Worm (Caenorhabditis elegans) whole organism, young adult: Measurements from ENCODE around the gene fbxa-19.
"Not testable (repeated sequence)": the region's sequence is repeated elsewhere in the genome, so short reads cannot be mapped to it uniquely, and the experiment has no call there.

ENCODE experiments used
- B0336.3 ChIP-seq: fragments of 200-800 bp; sonication (Bioruptor generic); IDR thresholded peaks from 2 replicates; pipeline ENCODE4 v1.3.6; 2022; ENCODE audit warnings: missing genetic modification characterization, missing compliant biosample characterization
- C17E4.6 ChIP-seq: fragments of 200-800 bp; sonication (Bioruptor generic); IDR thresholded peaks from 2 replicates; pipeline ENCODE4 v1.3.6; 2022; ENCODE audit warnings: missing genetic modification reagents, missing genetic modification characterization, missing compliant biosample characterization
- D2030.7 ChIP-seq: fragments of 200-800 bp; sonication (Bioruptor generic); IDR thresholded peaks from 2 replicates; pipeline ENCODE4 v1.3.6; 2022; ENCODE audit warnings: missing genetic modification reagents, missing genetic modification characterization, missing compliant biosample characterization
- F23B12.7 ChIP-seq: sonication (generic microtip); optimal IDR thresholded peaks from 2 replicates; lab custom pipeline; 2017; ENCODE audit warnings: missing genetic modification characterization, mild to moderate bottlenecking, missing compliant biosample characterization, antibody characterized with exemption, moderate library complexity; ENCODE audit not compliant: insufficient read depth
- F33H1.4 ChIP-seq: fragments of 200-800 bp; sonication (Bioruptor generic); IDR thresholded peaks from 2 replicates; pipeline ENCODE4 v1.3.6; 2022; ENCODE audit warnings: missing genetic modification reagents, missing genetic modification characterization, missing compliant biosample characterization
- F37B4.10 ChIP-seq: fragments of 200-800 bp; sonication (Bioruptor generic); IDR thresholded peaks from 2 replicates; pipeline ENCODE4 v1.3.6; 2022; ENCODE audit warnings: missing genetic modification characterization, missing compliant biosample characterization
- F49E8.2 ChIP-seq: sonication (generic microtip); optimal IDR thresholded peaks from 3 replicates; lab custom pipeline; 2017; ENCODE audit warnings: missing genetic modification characterization, mild to moderate bottlenecking, missing compliant biosample characterization, antibody characterized with exemption, moderate library complexity; ENCODE audit not compliant: insufficient read depth
- F52B5.7 ChIP-seq: sonication (generic microtip); optimal IDR thresholded peaks from 2 replicates; lab custom pipeline; 2016; ENCODE audit warnings: mild to moderate bottlenecking, missing genetic modification characterization, missing compliant biosample characterization
- K12H6.12 ChIP-seq: fragments of 200-800 bp; sonication (Bioruptor generic); optimal IDR thresholded peaks from 2 replicates; lab custom pipeline; 2018; ENCODE audit warnings: mild to moderate bottlenecking, missing genetic modification characterization, missing compliant biosample characterization
- ZK185.1 ChIP-seq: sonication (generic microtip); optimal IDR thresholded peaks from 2 replicates; lab custom pipeline; 2016; ENCODE audit warnings: mild to moderate bottlenecking, missing genetic modification characterization, missing compliant biosample characterization; ENCODE audit not compliant: poor library complexity, severe bottlenecking
- atf-7 ChIP-seq: sonication (generic microtip); optimal IDR thresholded peaks from 2 replicates; lab custom pipeline; 2017; ENCODE audit warnings: mild to moderate bottlenecking, missing genetic modification characterization, missing compliant biosample characterization
- bed-2 ChIP-seq: fragments of 200-800 bp; sonication (Bioruptor generic); IDR thresholded peaks from 2 replicates; pipeline ENCODE4 v1.3.6; 2022; ENCODE audit warnings: missing genetic modification reagents, missing genetic modification characterization, missing compliant biosample characterization
- cebp-1 ChIP-seq, 2 experiments: fragments of 200-800 bp in 1 of 2; sonication (Bioruptor generic) in 1 of 2; sonication (generic microtip) in 1 of 2; IDR thresholded peaks in 1 of 2; optimal IDR thresholded peaks in 1 of 2; 2 replicates each; pipeline versions ENCODE4 v1.3.6 to Lab custom; 2017 to 2022; ENCODE audit warnings: missing compliant biosample characterization in 2 of 2, missing genetic modification characterization in 2 of 2, mild to moderate bottlenecking in 1 of 2, missing genetic modification reagents in 1 of 2, moderate library complexity in 1 of 2
- ceh-27 ChIP-seq: fragments of 200-800 bp; sonication (Bioruptor generic); optimal IDR thresholded peaks from 2 replicates; lab custom pipeline; 2018; ENCODE audit warnings: mild to moderate bottlenecking, missing genetic modification characterization, moderate library complexity, missing compliant biosample characterization
- ceh-79 ChIP-seq: sonication (generic microtip); optimal IDR thresholded peaks from 2 replicates; lab custom pipeline; 2017; ENCODE audit warnings: mild to moderate bottlenecking, missing genetic modification characterization, missing compliant biosample characterization
- egl-18 ChIP-seq: fragments of 200-800 bp; sonication (Bioruptor generic); IDR thresholded peaks from 2 replicates; pipeline ENCODE4 v1.3.6; 2022; ENCODE audit warnings: missing genetic modification reagents, missing genetic modification characterization, missing compliant biosample characterization
- fkh-3 ChIP-seq: sonication (generic microtip); optimal IDR thresholded peaks from 2 replicates; lab custom pipeline; 2016; ENCODE audit warnings: mild to moderate bottlenecking, missing genetic modification characterization, missing compliant biosample characterization
- hlh-12 ChIP-seq: sonication (generic microtip); optimal IDR thresholded peaks from 2 replicates; lab custom pipeline; 2016; ENCODE audit warnings: missing genetic modification characterization, missing compliant biosample characterization
- hmg-1.2 ChIP-seq: fragments of 200-800 bp; sonication (Bioruptor generic); IDR thresholded peaks from 2 replicates; pipeline ENCODE4 v1.3.6; 2022; ENCODE audit warnings: missing genetic modification reagents, missing genetic modification characterization, missing compliant biosample characterization
- hrde-1 ChIP-seq: sonication (generic microtip); optimal IDR thresholded peaks from 2 replicates; lab custom pipeline; 2016; ENCODE audit warnings: missing genetic modification characterization, mild to moderate bottlenecking, missing compliant biosample characterization, moderate library complexity, missing genotype, missing genetic modification reagents, borderline replicate concordance
- hsf-1 ChIP-seq: fragments of 200-800 bp; sonication (Bioruptor generic); IDR thresholded peaks from 2 replicates; pipeline ENCODE4 v1.3.6; 2022; ENCODE audit warnings: missing genetic modification reagents, missing genetic modification characterization, missing compliant biosample characterization
- lin-40 ChIP-seq: sonication (generic microtip); optimal IDR thresholded peaks from 2 replicates; lab custom pipeline; 2016; ENCODE audit warnings: missing genetic modification characterization, mild to moderate bottlenecking, missing compliant biosample characterization, missing genotype, missing genetic modification reagents
- madf-8 ChIP-seq: fragments of 200-800 bp; sonication (Bioruptor generic); conservative IDR thresholded peaks from 2 replicates; pipeline ENCODE4 v1.3.6; 2022; ENCODE audit warnings: missing genetic modification reagents, missing genetic modification characterization, missing compliant biosample characterization
- mes-4 ChIP-seq: sonication (generic microtip); optimal IDR thresholded peaks from 2 replicates; lab custom pipeline; 2016; ENCODE audit warnings: missing genotype, missing genetic modification characterization, missing compliant biosample characterization
- nhr-27 ChIP-seq: fragments of 200-800 bp; sonication (Bioruptor generic); optimal IDR thresholded peaks from 2 replicates; lab custom pipeline; 2018; ENCODE audit warnings: mild to moderate bottlenecking, missing genetic modification characterization, moderate library complexity, missing compliant biosample characterization
- nhr-80 ChIP-seq: sonication (generic microtip); optimal IDR thresholded peaks from 2 replicates; lab custom pipeline; 2016; ENCODE audit warnings: missing genetic modification characterization, missing compliant biosample characterization
- sdz-38 ChIP-seq: sonication (generic microtip); optimal IDR thresholded peaks from 2 replicates; lab custom pipeline; 2016; ENCODE audit warnings: missing genotype, missing genetic modification characterization, missing compliant biosample characterization
- snpc-1.1 ChIP-seq: sonication (generic microtip); optimal IDR thresholded peaks from 2 replicates; lab custom pipeline; 2017; ENCODE audit warnings: missing genetic modification characterization, mild to moderate bottlenecking, missing compliant biosample characterization, antibody characterized with exemption, moderate library complexity, missing genotype, missing genetic modification reagents; ENCODE audit not compliant: insufficient read depth
- somi-1 ChIP-seq: fragments of 200-800 bp; sonication (Bioruptor generic); optimal IDR thresholded peaks from 2 replicates; lab custom pipeline; 2018; ENCODE audit warnings: mild to moderate bottlenecking, missing genetic modification characterization, missing compliant biosample characterization
- tlf-1 ChIP-seq: fragments of 200-800 bp; sonication (Bioruptor generic); optimal IDR thresholded peaks from 2 replicates; lab custom pipeline; 2018; ENCODE audit warnings: mild to moderate bottlenecking, missing genetic modification characterization, missing compliant biosample characterization
- zim-3 ChIP-seq: sonication (generic microtip); optimal IDR thresholded peaks from 2 replicates; lab custom pipeline; 2017; ENCODE audit warnings: mild to moderate bottlenecking, missing genetic modification characterization, moderate library complexity, missing compliant biosample characterization
- ztf-22 ChIP-seq: fragments of 200-800 bp; sonication (Bioruptor generic); optimal IDR thresholded peaks from 2 replicates; lab custom pipeline; 2018; ENCODE audit warnings: mild to moderate bottlenecking, missing genetic modification characterization, moderate library complexity, missing compliant biosample characterization
- ztf-25 ChIP-seq: fragments of 200-800 bp; sonication (Bioruptor generic); IDR thresholded peaks from 2 replicates; pipeline ENCODE4 v1.3.6; 2022; ENCODE audit warnings: missing genetic modification reagents, missing genetic modification characterization, missing compliant biosample characterization

Gene fbxa-19

ce11 chrIII:1315038-1315437 lies at the start of gene fbxa-19, which contains the start of gene fbxa-80:
Gene fbxa-19, plus strand, starts transcription at chrIII:1315401.
Gene fbxa-80, minus strand, starts transcription at chrIII:1315210.
- TF ChIP-seq mes-4 (tag; lab: Kevin White, UChicago): no peak
- TF ChIP-seq nhr-80 (tag; lab: Kevin White, UChicago): peak; percentile 43

- not testable (repeated sequence) for TF ChIP-seq somi-1 (GFP tag; lab: Kevin White, UChicago); hlh-12 (tag; lab: Kevin White, UChicago); ceh-79
Observed at ce11 chrIII:1266799-1267198, 48.4 kb upstream of the fbxa-19 start, which contains the start of gene fbxa-151. Gene fbxa-151, minus strand, starts transcription at chrIII:1266899.

ce11 chrIII:1269156-1269555 lies 46.0 kb upstream of the fbxa-19 start, which contains the start of gene fbxa-32:
Gene fbxa-32, minus strand, starts transcription at chrIII:1269256.
- TF ChIP-seq nhr-80 (tag; lab: Kevin White, UChicago) (peak; percentile 36), hsf-1 (no peak), hmg-1.2 (GFP tag; lab: Robert Waterston, UW) (no peak)

- TF ChIP-seq madf-8 (GFP tag; lab: Robert Waterston, UW) (no peak), nhr-80 (tag; lab: Kevin White, UChicago) (peak; percentile 45), cebp-1 (GFP tag; IDR thresholded peaks at IDR 0.05; lab: Robert Waterston, UW) (no peak), cebp-1 (tag; optimal IDR thresholded peaks at IDR 0.05; lab: Kevin White, UChicago) (peak; percentile 23), ZK185.1 (tag; lab: Kevin White, UChicago) (no peak)
- TF ChIP-seq, all 124 proteins: peak for 2
Observed at ce11 chrIII:1271378-1271926, 43.7 kb upstream of the fbxa-19 start, which contains the start of gene fbxa-31. Gene fbxa-31, minus strand, starts transcription at chrIII:1271428.

ce11 chrIII:1273655-1274328 lies 41.4 kb upstream of the fbxa-19 start, which contains the start of gene fbxa-29:
Gene fbxa-29, minus strand, starts transcription at chrIII:1273705.
- TF ChIP-seq F52B5.7 (tag; lab: Kevin White, UChicago) (no peak), nhr-80 (tag; lab: Kevin White, UChicago) (peak; percentile 30), ztf-25 (GFP tag; lab: Robert Waterston, UW) (no peak)

ce11 chrIII:1275513-1275912 lies 39.7 kb upstream of the fbxa-19 start, which contains the start of gene fbxa-30:
Gene fbxa-30, minus strand, starts transcription at chrIII:1275613.
- no peak for TF ChIP-seq cebp-1 (GFP tag; IDR thresholded peaks at IDR 0.05; lab: Robert Waterston, UW)
- TF ChIP-seq cebp-1 (tag; optimal IDR thresholded peaks at IDR 0.05; lab: Kevin White, UChicago): peak; percentile 57
- no peak for TF ChIP-seq bed-2 (GFP tag; lab: Robert Waterston, UW)
- peak; percentile 5 for TF ChIP-seq nhr-80 (tag; lab: Kevin White, UChicago)

ce11 chrIII:1279197-1279596 lies 36.0 kb upstream of the fbxa-19 start:
- TF ChIP-seq fkh-3 (tag; lab: Kevin White, UChicago): no peak
- peak; percentile 3 for TF ChIP-seq tlf-1
- TF ChIP-seq sdz-38 (tag; lab: Kevin White, UChicago): no peak
- peak; percentile 2 for TF ChIP-seq lin-40 (tag; lab: Kevin White, UChicago)
- TF ChIP-seq zim-3 (tag; lab: Kevin White, UChicago): no peak
- no peak; the same call in 1 of the 2 replicates for TF ChIP-seq B0336.3 (GFP tag; lab: Robert Waterston, UW)
- TF ChIP-seq F23B12.7: peak; percentile 17
- no peak for TF ChIP-seq snpc-1.1 (tag; lab: Kevin White, UChicago)
- TF ChIP-seq nhr-27: no peak
- no peak for TF ChIP-seq F37B4.10
- TF ChIP-seq hmg-1.2 (GFP tag; lab: Robert Waterston, UW): no peak
- peak; percentile 64 for TF ChIP-seq atf-7 (tag; lab: Kevin White, UChicago)
- no peak for TF ChIP-seq hrde-1
- TF ChIP-seq F33H1.4 (GFP tag; lab: Robert Waterston, UW): no peak
- TF ChIP-seq D2030.7: no peak
- TF ChIP-seq C17E4.6 (GFP tag; lab: Robert Waterston, UW): no peak
- TF ChIP-seq ztf-22: peak; percentile 64
- no peak for TF ChIP-seq egl-18 (GFP tag; lab: Robert Waterston, UW)
- no peak for TF ChIP-seq F49E8.2
- no peak for TF ChIP-seq ceh-27 (GFP tag; lab: Kevin White, UChicago)
- no peak for TF ChIP-seq K12H6.12 (tag; lab: Kevin White, UChicago)
